Fruit fly (Drosophila melanogaster) whole organism, embryonic: ENCODE results near the gene kraken.

Experiments
- Atf6 ChIP-seq: fragments of 200-800 bp; sonication (Bioruptor generic); IDR thresholded peaks from 2 replicates; pipeline ENCODE4 v1.3.6; 2022; ENCODE audit warnings: missing biosample characterization, missing genetic modification characterization
- CG11456 ChIP-seq: fragments of 200-800 bp; sonication (Bioruptor generic); IDR thresholded peaks from 3 replicates; pipeline ENCODE4 v1.3.6; 2022; ENCODE audit warnings: missing biosample characterization, missing genetic modification characterization
- CG13624 ChIP-seq: fragments of 200-800 bp; sonication (Bioruptor generic); optimal IDR thresholded peaks from 2 replicates; lab custom pipeline; 2016; ENCODE audit warnings: missing biosample characterization, missing genetic modification characterization
- CG17612 ChIP-seq: fragments of 200-800 bp; sonication (Bioruptor generic); IDR thresholded peaks from 2 replicates; pipeline ENCODE4 v1.3.6; 2022; ENCODE audit warnings: missing biosample characterization, missing genetic modification characterization
- CG18476 ChIP-seq: fragments of 200-800 bp; sonication (Bioruptor generic); optimal IDR thresholded peaks from 2 replicates; lab custom pipeline; 2016; ENCODE audit warnings: missing biosample characterization, mild to moderate bottlenecking, missing genetic modification characterization
- CG32532 ChIP-seq: fragments of 200-800 bp; sonication (Bioruptor generic); IDR thresholded peaks from 2 replicates; pipeline ENCODE4 v1.3.6; 2022; ENCODE audit warnings: missing biosample characterization, missing genetic modification characterization
- CG3838 ChIP-seq: fragments of 200-800 bp; sonication (Bioruptor generic); optimal IDR thresholded peaks from 3 replicates; lab custom pipeline; 2016; ENCODE audit warnings: missing biosample characterization, missing genetic modification characterization
- CG3847 ChIP-seq: fragments of 200-800 bp; sonication (Bioruptor generic); IDR thresholded peaks from 2 replicates; pipeline ENCODE4 v1.3.6; 2022; ENCODE audit warnings: missing biosample characterization, missing genetic modification characterization
- CG43689 ChIP-seq: fragments of 200-800 bp; sonication (Bioruptor generic); IDR thresholded peaks from 2 replicates; pipeline ENCODE4 v1.3.6; 2022; ENCODE audit warnings: missing biosample characterization, missing genetic modification characterization
- CG6272 ChIP-seq: fragments of 200-800 bp; sonication (Bioruptor generic); IDR thresholded peaks from 2 replicates; pipeline ENCODE4 v1.3.6; 2022; ENCODE audit warnings: missing biosample characterization, missing genetic modification characterization
- CG9215 ChIP-seq: fragments of 200-800 bp; sonication (Bioruptor generic); IDR thresholded peaks from 2 replicates; pipeline ENCODE4 v1.3.6; 2022; ENCODE audit warnings: missing biosample characterization, missing genetic modification characterization
- CTCF ChIP-seq: fragments of 200-800 bp; sonication (Bioruptor generic); optimal IDR thresholded peaks from 2 replicates; lab custom pipeline; 2017; ENCODE audit warnings: missing biosample characterization, mild to moderate bottlenecking, missing genetic modification characterization, moderate library complexity
- D19B ChIP-seq: fragments of 200-800 bp; sonication (Bioruptor generic); optimal IDR thresholded peaks from 2 replicates; lab custom pipeline; 2017; ENCODE audit warnings: missing biosample characterization, mild to moderate bottlenecking, missing genetic modification characterization
- Deaf1 ChIP-seq: fragments of 200-800 bp; optimal IDR thresholded peaks from 3 replicates; lab custom pipeline; 2019; ENCODE audit warnings: missing biosample characterization, mild to moderate bottlenecking, missing genetic modification characterization, moderate library complexity
- Dp ChIP-seq: fragments of 200-800 bp; sonication (Bioruptor generic); optimal IDR thresholded peaks from 2 replicates; lab custom pipeline; 2018; ENCODE audit warnings: missing biosample characterization, mild to moderate bottlenecking, missing genetic modification characterization, moderate library complexity
- Dref ChIP-seq: fragments of 200-800 bp; sonication (Bioruptor generic); IDR thresholded peaks from 2 replicates; pipeline ENCODE4 v1.3.6; 2022; ENCODE audit warnings: missing biosample characterization, missing genetic modification characterization
- E2f2 ChIP-seq: fragments of 200-800 bp; sonication (Bioruptor generic); IDR thresholded peaks from 2 replicates; pipeline ENCODE4 v1.3.6; 2022; ENCODE audit warnings: missing biosample characterization, missing genetic modification characterization
- Lhr ChIP-seq: fragments of 200-800 bp; sonication (Bioruptor generic); optimal IDR thresholded peaks from 3 replicates; lab custom pipeline; 2017; ENCODE audit warnings: mild to moderate bottlenecking, missing biosample characterization, missing genetic modification reagents, missing genetic modification characterization
- Med ChIP-seq: fragments of 200-800 bp; sonication (Bioruptor generic); peaks from one replicate; lab custom pipeline; 2016; ENCODE audit warnings: missing biosample characterization, missing genetic modification characterization, mild to moderate bottlenecking, inconsistent platforms, moderate library complexity
- Myb ChIP-seq: fragments of 200-800 bp; sonication (Bioruptor generic); optimal IDR thresholded peaks from 2 replicates; lab custom pipeline; 2016; ENCODE audit warnings: missing biosample characterization, missing genetic modification characterization
- Opbp ChIP-seq: fragments of 200-800 bp; sonication (Bioruptor generic); IDR thresholded peaks from 3 replicates; pipeline ENCODE4 v1.3.6; 2022; ENCODE audit warnings: missing biosample characterization, missing genetic modification characterization; ENCODE audit not compliant: partially characterized antibody
- Scr ChIP-seq: fragments of 200-800 bp; sonication (Bioruptor generic); IDR thresholded peaks from 2 replicates; pipeline ENCODE4 v1.3.6; 2022; ENCODE audit warnings: missing biosample characterization, missing genetic modification characterization; ENCODE audit not compliant: partially characterized antibody
- Ssrp ChIP-seq: fragments of 200-800 bp; sonication (Bioruptor generic); optimal IDR thresholded peaks from 2 replicates; lab custom pipeline; 2018; ENCODE audit warnings: missing biosample characterization, mild to moderate bottlenecking, missing genetic modification characterization, moderate library complexity
- TFAM ChIP-seq: fragments of 200-800 bp; sonication (Bioruptor generic); optimal IDR thresholded peaks from 2 replicates; lab custom pipeline; 2017; ENCODE audit warnings: missing biosample characterization, missing genetic modification characterization, inconsistent platforms
- cg ChIP-seq: fragments of 200-800 bp; sonication (Bioruptor generic); optimal IDR thresholded peaks from 3 replicates; lab custom pipeline; 2019; ENCODE audit warnings: missing biosample characterization, mild to moderate bottlenecking, missing genetic modification characterization, moderate library complexity
- ewg ChIP-seq: fragments of 200-800 bp; sonication (Bioruptor generic); optimal IDR thresholded peaks from 3 replicates; lab custom pipeline; 2017; ENCODE audit warnings: mild to moderate bottlenecking, missing biosample characterization, missing genetic modification reagents, missing genetic modification characterization
- fd64A ChIP-seq: fragments of 200-800 bp; sonication (Bioruptor generic); optimal IDR thresholded peaks from 3 replicates; lab custom pipeline; 2018; ENCODE audit warnings: missing biosample characterization, mild to moderate bottlenecking, missing genetic modification characterization
- hkb ChIP-seq, 2 experiments: fragments of 200-800 bp in 1 of 2; fragments of >200 bp in 1 of 2; sonication (Bioruptor generic) in 1 of 2; IDR thresholded peaks in 1 of 2; optimal IDR thresholded peaks in 1 of 2; 2 replicates each; pipeline versions ENCODE4 v1.3.6 to Lab custom; 2017 to 2022; ENCODE audit warnings: missing biosample characterization in 1 of 2, missing genetic modification characterization in 1 of 2
- knrl ChIP-seq: fragments of 200-800 bp; sonication (Bioruptor generic); IDR thresholded peaks from 3 replicates; pipeline ENCODE4 v1.3.6; 2022; ENCODE audit warnings: missing biosample characterization, missing genetic modification characterization; ENCODE audit not compliant: partially characterized antibody
- pzg ChIP-seq: fragments of 200-800 bp; sonication (Bioruptor generic); optimal IDR thresholded peaks from 3 replicates; lab custom pipeline; 2018; ENCODE audit warnings: missing biosample characterization, mild to moderate bottlenecking, missing genetic modification characterization, moderate library complexity
- sens ChIP-seq: fragments of 200-800 bp; sonication (Bioruptor generic); peaks from one replicate; lab custom pipeline; 2016; ENCODE audit warnings: missing biosample characterization, missing genetic modification characterization
- sima ChIP-seq: fragments of 200-800 bp; sonication (Bioruptor generic); optimal IDR thresholded peaks from 2 replicates; lab custom pipeline; 2016; ENCODE audit warnings: missing biosample characterization, missing genetic modification characterization
- sob ChIP-seq: fragments of 200-800 bp; sonication (Bioruptor generic); IDR thresholded peaks from 2 replicates; pipeline ENCODE4 v1.3.6; 2022; ENCODE audit warnings: missing biosample characterization, missing genetic modification characterization
- trem ChIP-seq: fragments of 200-800 bp; optimal IDR thresholded peaks from 3 replicates; lab custom pipeline; 2019; ENCODE audit warnings: missing biosample characterization, mild to moderate bottlenecking, missing genetic modification characterization, moderate library complexity
- vvl ChIP-seq: fragments of 200-800 bp; sonication (Bioruptor generic); IDR thresholded peaks from 2 replicates; pipeline ENCODE4 v1.3.6; 2022; ENCODE audit warnings: missing biosample characterization, missing genetic modification characterization
- z ChIP-seq: fragments of 200-800 bp; sonication (Bioruptor generic); IDR thresholded peaks from 3 replicates; pipeline ENCODE4 v1.3.6; 2022; ENCODE audit warnings: missing biosample characterization, missing genetic modification characterization

kraken gene

dm6 chr2L:873724-874504 is 21.3 kb downstream of the kraken start:
- no peak for TF ChIP-seq CG13624 (GFP tag; lab: Kevin White, UChicago)
- TF ChIP-seq Opbp (GFP tag; lab: Robert Waterston, UW): 0 out of 3 replicates have a peak, but pooled peaks have one; percentile 37
- TF ChIP-seq Med (GFP tag; lab: Kevin White, UChicago): peak; percentile 64
- peak; percentile 38 for TF ChIP-seq sob (GFP tag; lab: Robert Waterston, UW)
- TF ChIP-seq hkb (optimal IDR thresholded peaks at IDR 0.05; lab: Kevin White, UChicago): peak; percentile 36
- no peak for TF ChIP-seq hkb (GFP tag; IDR thresholded peaks at IDR 0.05; lab: Robert Waterston, UW)
- TF ChIP-seq TFAM (GFP tag; lab: Kevin White, UChicago): no peak
- 0 out of 3 replicates have a peak, but pooled peaks have one; percentile 39 for TF ChIP-seq z (GFP tag; lab: Robert Waterston, UW)
- 0 out of 2 replicates have a peak, but pooled peaks have one; percentile 18 for TF ChIP-seq Scr (GFP tag; lab: Robert Waterston, UW)
- TF ChIP-seq CG18476: peak; percentile 83
- TF ChIP-seq Atf6 (GFP tag; lab: Robert Waterston, UW): 0 out of 2 replicates have a peak, but pooled peaks have one; percentile 8
- TF ChIP-seq sima: no peak
- TF ChIP-seq CG17612: no peak
- TF ChIP-seq ewg (GFP tag; lab: Kevin White, UChicago): peak; percentile 55
- peak; percentile 9 for TF ChIP-seq sens (GFP tag; lab: Kevin White, UChicago)
- TF ChIP-seq Dref (GFP tag; lab: Robert Waterston, UW): no peak
- TF ChIP-seq Deaf1: peak; percentile 62
- TF ChIP-seq CG32532 (GFP tag; lab: Robert Waterston, UW): no peak
- TF ChIP-seq CG43689: no peak
- peak; percentile 34; the same call in 1 of the 2 replicates for TF ChIP-seq vvl (GFP tag; lab: Robert Waterston, UW)
- TF ChIP-seq knrl (GFP tag; lab: Robert Waterston, UW): 0 out of 3 replicates have a peak, but pooled peaks have one; percentile 16
- no peak for TF ChIP-seq CG6272 (GFP tag; lab: Robert Waterston, UW)
- peak; percentile 17 for TF ChIP-seq Ssrp (tag; lab: Kevin White, UChicago)

dm6 chr2L:877002-877401 is 24.4 kb downstream of the kraken start, which contains the start of gene ninaA:
ninaA (plus strand) TSS chr2L:877302.
- TF ChIP-seq CG3838 (GFP tag; lab: Kevin White, UChicago) (no peak), z (GFP tag; lab: Robert Waterston, UW) (no peak)
- TF ChIP-seq, all 482 proteins: peak for 0

dm6 chr2L:884970-885369 is 32.4 kb downstream of the kraken start, which contains the start of gene CG15824:
CG15824 (minus strand) TSS chr2L:885141.
- TF ChIP-seq CG9215 (GFP tag; lab: Robert Waterston, UW): no peak
- no peak for TF ChIP-seq fd64A (GFP tag; lab: Kevin White, UChicago)
- peak; percentile 88 for TF ChIP-seq E2f2 (GFP tag; lab: Robert Waterston, UW)
- TF ChIP-seq CG11456 (GFP tag; lab: Robert Waterston, UW): 0 out of 3 replicates have a peak, but pooled peaks have one; percentile 41
- TF ChIP-seq CTCF: peak; percentile 46
- TF ChIP-seq CG3847 (GFP tag; lab: Robert Waterston, UW): 0 out of 2 replicates have a peak, but pooled peaks have one; percentile 6
- TF ChIP-seq trem: peak; percentile 24
- TF ChIP-seq Dp: peak; percentile 79
- no peak for TF ChIP-seq cg (GFP tag; lab: Kevin White, UChicago)
- TF ChIP-seq Med (GFP tag; lab: Kevin White, UChicago): peak; percentile 18
- TF ChIP-seq pzg: peak; percentile 4
- TF ChIP-seq Myb: peak; percentile 95
- peak; percentile 3 for TF ChIP-seq Lhr (GFP tag; lab: Kevin White, UChicago)
- TF ChIP-seq D19B (GFP tag; lab: Kevin White, UChicago): no peak
